Worm (Caenorhabditis elegans) whole organism, L1 larva: Measurements from ENCODE around the gene EEED8.14.

Experiments used
- alr-1 ChIP-seq: fragments of 200-800 bp; sonication (Bioruptor generic); optimal IDR thresholded peaks from 2 replicates; lab custom pipeline; 2018; ENCODE audit warnings: borderline replicate concordance, mild to moderate bottlenecking, missing genetic modification characterization, missing compliant biosample characterization
- ama-1 ChIP-seq: fragments of 150-350 bp; optimal IDR thresholded peaks from 2 replicates; lab custom pipeline; 2014
- dsc-1 ChIP-seq: sonication (generic microtip); optimal IDR thresholded peaks from 2 replicates; lab custom pipeline; 2016; ENCODE audit warnings: mild to moderate bottlenecking, missing genetic modification characterization, missing compliant biosample characterization
- elt-2 ChIP-seq: sonication (generic microtip); optimal IDR thresholded peaks from 2 replicates; lab custom pipeline; 2016; ENCODE audit warnings: missing genetic modification characterization, mild to moderate bottlenecking, inconsistent platforms, missing compliant biosample characterization, missing genetic modification reagents
- fkh-10 ChIP-seq: sonication (generic microtip); optimal IDR thresholded peaks from 2 replicates; lab custom pipeline; 2017; ENCODE audit warnings: missing biosample characterization, missing genetic modification reagents, missing genetic modification characterization
- jun-1 ChIP-seq: fragments of 150-350 bp; optimal IDR thresholded peaks from 2 replicates; lab custom pipeline; 2014; ENCODE audit warnings: missing biosample characterization, missing genetic modification reagents, missing genetic modification characterization
- nhr-237 ChIP-seq: fragments of 150-350 bp; optimal IDR thresholded peaks from 2 replicates; lab custom pipeline; 2014; ENCODE audit warnings: missing biosample characterization, missing genetic modification characterization
- nhr-90 ChIP-seq: sonication (generic microtip); optimal IDR thresholded peaks from 2 replicates; lab custom pipeline; 2016; ENCODE audit warnings: mild to moderate bottlenecking, missing genetic modification characterization, missing compliant biosample characterization; ENCODE audit not compliant: poor library complexity
- snpc-4 ChIP-seq: fragments of 150-350 bp; optimal IDR thresholded peaks from 2 replicates; lab custom pipeline; 2014; ENCODE audit warnings: missing biosample characterization, missing genetic modification characterization
- swsn-7 ChIP-seq: sonication (generic microtip); optimal IDR thresholded peaks from 2 replicates; lab custom pipeline; 2016; ENCODE audit warnings: missing genetic modification characterization, missing compliant biosample characterization
- unc-130 ChIP-seq: fragments of 150-350 bp; optimal IDR thresholded peaks from 2 replicates; lab custom pipeline; 2017; ENCODE audit warnings: missing biosample characterization, missing genetic modification characterization, inconsistent platforms
- unc-98 ChIP-seq: fragments of 200-800 bp; sonication (Bioruptor generic); IDR thresholded peaks from 2 replicates; pipeline ENCODE4 v1.3.6; 2022; ENCODE audit warnings: missing genetic modification characterization, missing compliant biosample characterization
- zag-1 ChIP-seq: fragments of 150-350 bp; optimal IDR thresholded peaks from 2 replicates; lab custom pipeline; 2014; ENCODE audit warnings: missing biosample characterization, missing genetic modification characterization
- ztf-11 ChIP-seq, 2 experiments: sonication (generic microtip); optimal IDR thresholded peaks; 2 replicates each; lab custom pipeline; 2016 to 2017; ENCODE audit warnings: missing genetic modification characterization in 2 of 2, missing biosample characterization in 1 of 2, missing compliant biosample characterization in 1 of 2

- no peak for TF ChIP-seq fkh-10 (GFP tag; lab: Kevin White, UChicago)
- no peak for TF ChIP-seq nhr-237 (tag; lab: Kevin White, UChicago)
- TF ChIP-seq swsn-7 = no peak
- no peak for TF ChIP-seq snpc-4 (tag; lab: Kevin White, UChicago)
- no peak for TF ChIP-seq unc-130 (tag; lab: Kevin White, UChicago)
- TF ChIP-seq zag-1 (tag; lab: Kevin White, UChicago) = no peak
- TF ChIP-seq nhr-90 = no peak
- no peak for TF ChIP-seq elt-2
- TF ChIP-seq jun-1 (tag; lab: Kevin White, UChicago) = no peak
- TF ChIP-seq ztf-11 (tag; optimal IDR thresholded peaks at IDR 0.05; lab: Kevin White, UChicago) = no peak
- TF ChIP-seq ama-1 (lab: Kevin White, UChicago) = no peak
- TF ChIP-seq unc-98 = no peak
- no peak for TF ChIP-seq dsc-1 (tag; lab: Kevin White, UChicago)
- no peak for TF ChIP-seq alr-1 (tag; lab: Kevin White, UChicago)
Measured at ce11 chrII:5407548-5407947, 6.3 kb downstream of the EEED8.14 start, which contains the start of gene clec-141.
